Worm (Caenorhabditis elegans): ENCODE results near the gene F52E1.2.

The F52E1.2 gene

ce11 chrV:8447928-8448327 is 37.5 kb downstream of the F52E1.2 start, which contains the start of gene T23B12.5:
T23B12.5 (minus strand) TSS chrV:8448028.
- TF ChIP-seq ztf-4 (tag; optimal IDR thresholded peaks at IDR 0.05) (no peak), mdl-1 (tag; optimal IDR thresholded peaks at IDR 0.05) (no peak), ztf-11 (tag; optimal IDR thresholded peaks at IDR 0.05) (no peak), ceh-82 (tag; optimal IDR thresholded peaks at IDR 0.05) (no peak), sea-2 (GFP tag; optimal IDR thresholded peaks at IDR 0.05) (no peak), egl-27 (tag; optimal IDR thresholded peaks at IDR 0.05) (no peak), skn-1 (tag; optimal IDR thresholded peaks at IDR 0.05) (no peak), lin-39 (tag; optimal IDR thresholded peaks at IDR 0.05) (no peak), nhr-77 (tag; optimal IDR thresholded peaks at IDR 0.05) (no peak), nhr-67 (tag; optimal IDR thresholded peaks at IDR 0.05) (no peak), R02D3.7 (tag; optimal IDR thresholded peaks at IDR 0.05) (no peak), ama-1 (optimal IDR thresholded peaks at IDR 0.05) (no peak), nhr-28 (tag; optimal IDR thresholded peaks at IDR 0.05) (no peak), fos-1 (tag; optimal IDR thresholded peaks at IDR 0.05) (no peak), pha-4 (tag; optimal IDR thresholded peaks at IDR 0.05) (no peak), fkh-10 (GFP tag; optimal IDR thresholded peaks at IDR 0.05) (no peak), fkh-2 (tag; optimal IDR thresholded peaks at IDR 0.05) (no peak), aly-2 (tag; optimal IDR thresholded peaks at IDR 0.05) (no peak)

- no peak for TF ChIP-seq hmg-11 (tag; optimal IDR thresholded peaks at IDR 0.05)
- TF ChIP-seq nhr-76 (tag; optimal IDR thresholded peaks at IDR 0.05) = no peak
- no peak for TF ChIP-seq eor-1 (tag; optimal IDR thresholded peaks at IDR 0.05)
- TF ChIP-seq nhr-23 (tag; optimal IDR thresholded peaks at IDR 0.05) = peak; percentile 7
- no peak for TF ChIP-seq zag-1 (tag; optimal IDR thresholded peaks at IDR 0.05)
- no peak for TF ChIP-seq nhr-237 (tag; optimal IDR thresholded peaks at IDR 0.05)
- no peak for TF ChIP-seq lin-15B (tag; optimal IDR thresholded peaks at IDR 0.05)
- TF ChIP-seq egl-5 (tag; optimal IDR thresholded peaks at IDR 0.05) = no peak
- TF ChIP-seq nhr-67 (tag; optimal IDR thresholded peaks at IDR 0.05) = no peak
- no peak for TF ChIP-seq ceh-9 (tag; optimal IDR thresholded peaks at IDR 0.05)
- TF ChIP-seq nhr-25 (tag; optimal IDR thresholded peaks at IDR 0.05) = peak; percentile 48
- no peak for TF ChIP-seq lin-39 (tag; optimal IDR thresholded peaks at IDR 0.05)
- TF ChIP-seq mdl-1 (tag; optimal IDR thresholded peaks at IDR 0.05) = no peak
Measured at ce11 chrV:8449241-8449640, 38.8 kb downstream of the F52E1.2 start.

- TF ChIP-seq fkh-10 (GFP tag; optimal IDR thresholded peaks at IDR 0.05) (no peak), mml-1 (tag; optimal IDR thresholded peaks at IDR 0.05) (no peak), lin-15B (tag; optimal IDR thresholded peaks at IDR 0.05) (no peak), pha-4 (tag; optimal IDR thresholded peaks at IDR 0.05) (no peak), ztf-4 (tag; optimal IDR thresholded peaks at IDR 0.05) (no peak), hmg-11 (tag; optimal IDR thresholded peaks at IDR 0.05) (no peak), ceh-28 (tag; optimal IDR thresholded peaks at IDR 0.05) (no peak), nhr-11 (tag; optimal IDR thresholded peaks at IDR 0.05) (no peak), ztf-11 (tag; optimal IDR thresholded peaks at IDR 0.05) (no peak), mdl-1 (tag; optimal IDR thresholded peaks at IDR 0.05) (no peak), R02D3.7 (tag; optimal IDR thresholded peaks at IDR 0.05) (no peak), daf-12 (tag; optimal IDR thresholded peaks at IDR 0.05) (no peak), nhr-25 (tag; optimal IDR thresholded peaks at IDR 0.05) (no peak), fkh-2 (tag; optimal IDR thresholded peaks at IDR 0.05) (no peak), nfya-1 (tag; optimal IDR thresholded peaks at IDR 0.05; ENCODE audit: insufficient read depth) (no peak), nhr-67 (tag; optimal IDR thresholded peaks at IDR 0.05) (no peak), lsy-12 (tag; optimal IDR thresholded peaks at IDR 0.05) (no peak), tbx-2 (tag; optimal IDR thresholded peaks at IDR 0.05) (no peak), elt-2 (tag; optimal IDR thresholded peaks at IDR 0.05) (no peak), snpc-4 (tag; optimal IDR thresholded peaks at IDR 0.05) (no peak)
Measured at ce11 chrV:8450690-8451089, 40.3 kb downstream of the F52E1.2 start.

ce11 chrV:8454995-8455446 is 44.6 kb downstream of the F52E1.2 start, which contains the start of gene T23B12.11:
T23B12.11 (plus strand) TSS chrV:8455396.
- no peak for TF ChIP-seq mml-1 (tag; optimal IDR thresholded peaks at IDR 0.05)
- TF ChIP-seq ama-1 (optimal IDR thresholded peaks at IDR 0.05) = no peak
- no peak for TF ChIP-seq nhr-67 (tag; optimal IDR thresholded peaks at IDR 0.05)
- no peak for TF ChIP-seq pqm-1 (tag; optimal IDR thresholded peaks at IDR 0.05)
- no peak for TF ChIP-seq fkh-2 (tag; optimal IDR thresholded peaks at IDR 0.05)
- TF ChIP-seq zag-1 (tag; optimal IDR thresholded peaks at IDR 0.05) = no peak
- TF ChIP-seq elt-2 (tag; optimal IDR thresholded peaks at IDR 0.05) = no peak
- no peak for TF ChIP-seq lin-39 (tag; optimal IDR thresholded peaks at IDR 0.05)
- TF ChIP-seq egl-5 (tag; optimal IDR thresholded peaks at IDR 0.05) = no peak
- no peak for TF ChIP-seq ceh-28 (tag; optimal IDR thresholded peaks at IDR 0.05)
- TF ChIP-seq unc-39 (tag; optimal IDR thresholded peaks at IDR 0.05) = no peak
- no peak for TF ChIP-seq unc-62 (GFP tag; optimal IDR thresholded peaks at IDR 0.05)
- TF ChIP-seq nhr-23 (tag; optimal IDR thresholded peaks at IDR 0.05) = no peak
- no peak for TF ChIP-seq nhr-11 (tag; optimal IDR thresholded peaks at IDR 0.05)
